Worm (Caenorhabditis elegans) whole organism, L3 larva: ENCODE measurements around the gene F27B3.8.

Source experiments
- R02D3.7 ChIP-seq: fragments of 150-350 bp; optimal IDR thresholded peaks from 2 replicates; lab custom pipeline; 2014; ENCODE audit warnings: missing biosample characterization, missing genetic modification characterization
- daf-12 ChIP-seq: fragments of 150-350 bp; optimal IDR thresholded peaks from 2 replicates; lab custom pipeline; 2014; ENCODE audit warnings: missing biosample characterization, missing genetic modification reagents, missing genetic modification characterization
- lin-39 ChIP-seq: fragments of 150-350 bp; optimal IDR thresholded peaks from 2 replicates; lab custom pipeline; 2018; ENCODE audit warnings: missing biosample characterization, missing genetic modification reagents, missing genetic modification characterization
- mdl-1 ChIP-seq: fragments of 150-350 bp; optimal IDR thresholded peaks from 2 replicates; lab custom pipeline; 2014; ENCODE audit warnings: missing biosample characterization, missing genetic modification characterization
- nhr-11 ChIP-seq: fragments of 150-350 bp; optimal IDR thresholded peaks from 2 replicates; lab custom pipeline; 2014; ENCODE audit warnings: missing biosample characterization, missing genetic modification characterization
- nhr-237 ChIP-seq: fragments of 150-350 bp; optimal IDR thresholded peaks from 2 replicates; lab custom pipeline; 2014; ENCODE audit warnings: missing biosample characterization, missing genetic modification characterization
- nhr-25 ChIP-seq: sonication (generic microtip); optimal IDR thresholded peaks from 2 replicates; lab custom pipeline; 2017; ENCODE audit warnings: missing biosample characterization, missing genetic modification characterization
- nhr-28 ChIP-seq: fragments of 150-350 bp; optimal IDR thresholded peaks from 2 replicates; lab custom pipeline; 2014; ENCODE audit warnings: missing biosample characterization, missing genetic modification characterization
- nhr-43 ChIP-seq: sonication (generic microtip); optimal IDR thresholded peaks from 2 replicates; lab custom pipeline; 2016; ENCODE audit warnings: mild to moderate bottlenecking, missing genetic modification characterization, missing compliant biosample characterization; ENCODE audit not compliant: poor library complexity, severe bottlenecking
- pha-4 ChIP-seq: fragments of 150-350 bp; optimal IDR thresholded peaks from 2 replicates; lab custom pipeline; 2014; ENCODE audit warnings: missing biosample characterization, missing genetic modification reagents, missing genetic modification characterization
- snpc-4 ChIP-seq: fragments of 150-350 bp; optimal IDR thresholded peaks from 2 replicates; lab custom pipeline; 2014; ENCODE audit warnings: missing biosample characterization, missing genetic modification characterization
- tbx-2 ChIP-seq: sonication (generic microtip); optimal IDR thresholded peaks from 2 replicates; lab custom pipeline; 2016; ENCODE audit warnings: mild to moderate bottlenecking, missing genetic modification characterization, missing compliant biosample characterization
- unc-62 ChIP-seq: fragments of 150-350 bp; sonication (generic microtip); optimal IDR thresholded peaks from 4 replicates; lab custom pipeline; 2014; ENCODE audit warnings: missing biosample characterization, missing genetic modification reagents, missing genetic modification characterization

DNA sequence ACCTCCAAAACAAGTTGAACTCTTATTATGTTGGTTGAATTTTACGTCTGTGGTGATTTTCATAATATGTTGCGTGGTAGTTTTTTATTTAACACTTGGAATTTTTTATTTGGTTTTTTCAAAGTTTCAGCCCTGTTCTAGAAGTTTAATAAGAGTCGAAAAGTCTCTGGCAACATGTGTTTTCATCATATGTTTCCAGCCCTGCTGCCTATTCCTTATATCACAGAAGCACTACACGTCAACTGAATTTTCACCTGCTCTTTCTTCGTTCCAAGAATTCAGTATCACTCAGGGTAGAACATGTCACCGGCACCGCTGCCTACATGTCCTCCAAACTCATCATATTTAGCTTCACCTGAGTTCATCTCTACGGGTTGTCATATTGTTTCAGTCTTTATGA, 31.0 kb downstream of the F27B3.8 start, which contains the start of gene srh-40:
- TF ChIP-seq nhr-43 (tag; lab: Kevin White, UChicago): no peak
- no peak for TF ChIP-seq nhr-11
- TF ChIP-seq pha-4 (tag; lab: Kevin White, UChicago): no peak
- no peak for TF ChIP-seq nhr-237 (tag; lab: Kevin White, UChicago)
- TF ChIP-seq mdl-1 (tag; lab: Kevin White, UChicago): no peak
- no peak for TF ChIP-seq snpc-4 (tag; lab: Kevin White, UChicago)
- no peak for TF ChIP-seq unc-62 (GFP tag; lab: Kevin White, UChicago)
- TF ChIP-seq nhr-25: no peak
- no peak for TF ChIP-seq R02D3.7 (tag; lab: Kevin White, UChicago)
- TF ChIP-seq lin-39 (tag; lab: Kevin White, UChicago): no peak
- no peak for TF ChIP-seq daf-12 (tag; lab: Kevin White, UChicago)
- TF ChIP-seq nhr-28 (tag; lab: Kevin White, UChicago): no peak
- no peak for TF ChIP-seq tbx-2
